Worm (Caenorhabditis elegans) whole organism, mixed stage, embryonic: ENCODE data around the gene F53F4.2.

Experiments used
- drap-1 ChIP-seq: fragments of 200-800 bp; sonication (Bioruptor generic); optimal IDR thresholded peaks from 3 replicates; lab custom pipeline; 2018; ENCODE audit warnings: mild to moderate bottlenecking, missing genetic modification characterization, missing compliant biosample characterization
- elt-1 ChIP-seq: sonication (generic microtip); optimal IDR thresholded peaks from 2 replicates; lab custom pipeline; 2017; ENCODE audit warnings: missing genetic modification characterization, mild to moderate bottlenecking, missing compliant biosample characterization, antibody characterized with exemption, moderate library complexity, borderline replicate concordance; ENCODE audit not compliant: insufficient read depth
- hlh-1 ChIP-seq: fragments of 150-350 bp; optimal IDR thresholded peaks from 2 replicates; lab custom pipeline; 2014; ENCODE audit warnings: missing biosample characterization, missing genetic modification reagents, missing genetic modification characterization
- lsy-2 ChIP-seq: fragments of 150-350 bp; optimal IDR thresholded peaks from 2 replicates; lab custom pipeline; 2014; ENCODE audit warnings: missing biosample characterization, missing genetic modification characterization
- mab-5 ChIP-seq: fragments of 150-350 bp; optimal IDR thresholded peaks from 2 replicates; lab custom pipeline; 2014; ENCODE audit warnings: missing biosample characterization, missing genetic modification characterization
- nhr-76 ChIP-seq: sonication (generic microtip); optimal IDR thresholded peaks from 2 replicates; lab custom pipeline; 2017; ENCODE audit warnings: missing biosample characterization, missing genetic modification characterization
- snpc-4 ChIP-seq: fragments of 150-350 bp; optimal IDR thresholded peaks from 2 replicates; lab custom pipeline; 2014; ENCODE audit warnings: missing biosample characterization, missing genetic modification characterization
- unc-62 ChIP-seq: fragments of 150-350 bp; optimal IDR thresholded peaks from 2 replicates; lab custom pipeline; 2014; ENCODE audit warnings: missing biosample characterization, missing genetic modification reagents, missing genetic modification characterization

DNA sequence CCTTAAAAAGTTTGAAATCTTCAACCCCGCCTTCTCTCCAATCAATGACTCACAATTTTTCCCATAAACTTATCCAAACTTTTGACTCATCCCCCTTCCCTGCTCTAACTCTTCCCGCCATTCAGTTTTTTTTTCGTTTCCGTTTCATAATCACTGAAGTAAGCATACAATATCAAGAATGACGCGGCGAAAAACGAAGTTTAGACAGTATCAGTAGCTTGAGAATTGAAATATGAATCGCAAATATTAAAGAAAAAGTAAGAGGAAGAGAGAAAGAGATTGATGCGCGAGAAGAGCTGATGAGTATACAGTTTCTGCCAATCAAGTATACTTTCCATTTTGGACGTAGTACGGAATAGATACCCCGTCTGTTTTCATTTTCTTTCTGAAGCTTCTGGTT lies 11.9 kb downstream of the F53F4.2 start:
- TF ChIP-seq snpc-4 (tag; lab: Kevin White, UChicago), result no peak
- no peak for TF ChIP-seq unc-62 (GFP tag; lab: Kevin White, UChicago)
- TF ChIP-seq elt-1 (tag; lab: Kevin White, UChicago), result no peak
- no peak for TF ChIP-seq nhr-76 (tag; lab: Kevin White, UChicago)
- TF ChIP-seq hlh-1 (tag; lab: Kevin White, UChicago), result no peak
- no peak for TF ChIP-seq drap-1 (GFP tag; lab: Kevin White, UChicago)
- no peak for TF ChIP-seq mab-5 (tag; lab: Kevin White, UChicago)
- TF ChIP-seq lsy-2, result no peak
